Worm (Caenorhabditis elegans) whole organism, L2 larva: ENCODE measurements around the gene Y32G9A.12.

Experiments used
- C34F6.9 ChIP-seq: fragments of 150-350 bp; optimal IDR thresholded peaks from 2 replicates; lab custom pipeline; 2014; ENCODE audit warnings: missing biosample characterization, missing genetic modification characterization
- Y55F3AM.14 ChIP-seq: fragments of 200-800 bp; sonication (Bioruptor generic); optimal IDR thresholded peaks from 2 replicates; lab custom pipeline; 2018; ENCODE audit warnings: mild to moderate bottlenecking, missing genetic modification characterization, missing compliant biosample characterization
- alr-1 ChIP-seq: fragments of 150-350 bp; optimal IDR thresholded peaks from 2 replicates; lab custom pipeline; 2014; ENCODE audit warnings: missing biosample characterization, missing genetic modification characterization
- egl-27 ChIP-seq: sonication (generic microtip); optimal IDR thresholded peaks from 3 replicates; lab custom pipeline; 2017; ENCODE audit warnings: missing biosample characterization, missing genetic modification reagents, missing genetic modification characterization
- lin-13 ChIP-seq: fragments of 150-350 bp; optimal IDR thresholded peaks from 2 replicates; lab custom pipeline; 2014; ENCODE audit warnings: missing biosample characterization, missing genetic modification reagents, missing genetic modification characterization
- lin-39 ChIP-seq: fragments of 150-350 bp; optimal IDR thresholded peaks from 2 replicates; lab custom pipeline; 2014; ENCODE audit warnings: missing biosample characterization, missing genetic modification reagents, missing genetic modification characterization
- lsy-2 ChIP-seq, 2 experiments: fragments of 150-350 bp in 1 of 2; sonication (generic microtip) in 1 of 2; optimal IDR thresholded peaks; 2 replicates each; lab custom pipeline; 2014 to 2017; ENCODE audit warnings: missing biosample characterization in 2 of 2, missing genetic modification characterization in 2 of 2
- mbf-1 ChIP-seq: sonication (generic microtip); optimal IDR thresholded peaks from 2 replicates; lab custom pipeline; 2017; ENCODE audit warnings: missing biosample characterization, missing genetic modification characterization
- nhr-10 ChIP-seq: sonication (generic microtip); optimal IDR thresholded peaks from 2 replicates; lab custom pipeline; 2017; ENCODE audit warnings: missing biosample characterization, missing genetic modification characterization
- nhr-23 ChIP-seq: fragments of 150-350 bp; optimal IDR thresholded peaks from 2 replicates; lab custom pipeline; 2014; ENCODE audit warnings: missing biosample characterization, missing genetic modification reagents, missing genetic modification characterization
- nhr-237 ChIP-seq: fragments of 150-350 bp; optimal IDR thresholded peaks from 2 replicates; lab custom pipeline; 2014; ENCODE audit warnings: missing biosample characterization, missing genetic modification characterization
- skn-1 ChIP-seq: sonication (generic microtip); optimal IDR thresholded peaks from 2 replicates; lab custom pipeline; 2017; ENCODE audit warnings: missing biosample characterization, missing genetic modification characterization
- unc-55 ChIP-seq: fragments of 150-350 bp; sonication (generic microtip); optimal IDR thresholded peaks from 3 replicates; lab custom pipeline; 2014; ENCODE audit warnings: missing biosample characterization, missing genetic modification reagents, missing genetic modification characterization
- unc-62 ChIP-seq: fragments of 150-350 bp; optimal IDR thresholded peaks from 2 replicates; lab custom pipeline; 2014; ENCODE audit warnings: missing biosample characterization, missing genetic modification reagents, missing genetic modification characterization
- zag-1 ChIP-seq: fragments of 150-350 bp; optimal IDR thresholded peaks from 2 replicates; lab custom pipeline; 2014; ENCODE audit warnings: missing biosample characterization, missing genetic modification characterization
- ztf-11 ChIP-seq: sonication (generic microtip); optimal IDR thresholded peaks from 2 replicates; lab custom pipeline; 2017; ENCODE audit warnings: missing biosample characterization, missing genetic modification characterization

Gene Y32G9A.12

DNA sequence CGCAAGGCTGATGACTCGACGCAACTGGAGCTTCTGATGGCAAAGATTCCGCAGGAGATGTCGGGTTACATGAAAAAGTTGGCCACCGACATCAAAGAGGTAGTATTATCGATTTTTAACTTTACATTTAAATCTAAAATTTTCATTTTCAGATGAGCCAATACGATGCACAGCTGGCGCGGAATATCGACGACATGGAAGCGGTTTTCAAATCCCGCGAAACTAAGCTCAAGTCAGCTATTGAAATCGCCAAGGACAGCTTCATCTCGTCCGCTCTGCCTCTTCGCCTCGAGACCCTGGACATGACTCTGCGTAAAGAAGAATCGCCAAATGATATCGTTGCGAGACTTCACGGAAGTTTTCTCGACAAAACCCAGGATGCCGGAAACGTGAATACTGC, 50.3 kb downstream of the Y32G9A.12 start, which contains the start of gene T10B5.3:
Gene T10B5.3 (minus strand): TSS at position 101 of the 400 bp plus-strand sequence.
- TF ChIP-seq lsy-2 (tag; optimal IDR thresholded peaks at IDR 0.05; lab: Kevin White, UChicago) (no peak), skn-1 (tag; lab: Kevin White, UChicago) (no peak), nhr-237 (tag; lab: Kevin White, UChicago) (no peak), lin-39 (no peak), zag-1 (tag; lab: Kevin White, UChicago) (no peak), nhr-10 (tag; lab: Kevin White, UChicago) (no peak), lin-13 (GFP tag; lab: Kevin White, UChicago) (no peak), ztf-11 (no peak), C34F6.9 (tag; lab: Kevin White, UChicago) (no peak), egl-27 (tag; lab: Kevin White, UChicago) (no peak), unc-55 (GFP tag; lab: Kevin White, UChicago) (no peak), alr-1 (tag; lab: Kevin White, UChicago) (no peak), unc-62 (GFP tag; lab: Kevin White, UChicago) (no peak), mbf-1 (tag; lab: Kevin White, UChicago) (no peak), nhr-23 (tag; lab: Kevin White, UChicago) (no peak), Y55F3AM.14 (no peak)
